Worm (Caenorhabditis elegans) whole organism, young adult: ENCODE results near the gene chil-1.
A peak's percentile ranks its signal among the peaks of the same experiment; 100 is the strongest.

Experiments
- D2030.7 ChIP-seq: fragments of 200-800 bp; sonication (Bioruptor generic); IDR thresholded peaks from 2 replicates; pipeline ENCODE4 v1.3.6; 2022; ENCODE audit warnings: missing genetic modification reagents, missing genetic modification characterization, missing compliant biosample characterization
- F57A8.1 ChIP-seq: fragments of 200-800 bp; sonication (Bioruptor generic); optimal IDR thresholded peaks from 2 replicates; lab custom pipeline; 2018; ENCODE audit warnings: mild to moderate bottlenecking, missing genetic modification characterization, moderate library complexity, missing compliant biosample characterization
- T26A5.8 ChIP-seq: sonication (generic microtip); optimal IDR thresholded peaks from 2 replicates; lab custom pipeline; 2016; ENCODE audit warnings: missing genetic modification characterization, missing compliant biosample characterization
- bed-1 ChIP-seq: fragments of 200-800 bp; sonication (Bioruptor generic); IDR thresholded peaks from 2 replicates; pipeline ENCODE4 v1.3.6; 2022; ENCODE audit warnings: missing genetic modification reagents, missing genetic modification characterization, missing compliant biosample characterization
- ekl-4 ChIP-seq: fragments of 200-800 bp; sonication (Bioruptor generic); IDR thresholded peaks from 2 replicates; pipeline ENCODE4 v1.3.6; 2022; ENCODE audit warnings: missing genetic modification reagents, missing genetic modification characterization, missing compliant biosample characterization
- hsf-1 ChIP-seq: fragments of 200-800 bp; sonication (Bioruptor generic); IDR thresholded peaks from 2 replicates; pipeline ENCODE4 v1.3.6; 2022; ENCODE audit warnings: missing genetic modification reagents, missing genetic modification characterization, missing compliant biosample characterization
- lin-54 ChIP-seq: fragments of 200-800 bp; sonication (Bioruptor generic); optimal IDR thresholded peaks from 2 replicates; lab custom pipeline; 2018; ENCODE audit warnings: mild to moderate bottlenecking, missing genetic modification characterization, missing compliant biosample characterization
- lir-1 ChIP-seq: fragments of 200-800 bp; sonication (Bioruptor generic); conservative IDR thresholded peaks from 2 replicates; pipeline ENCODE4 v1.3.6; 2022; ENCODE audit warnings: missing genetic modification reagents, missing genetic modification characterization, missing compliant biosample characterization
- mxl-1 ChIP-seq: sonication (generic microtip); optimal IDR thresholded peaks from 2 replicates; lab custom pipeline; 2016; ENCODE audit warnings: missing genetic modification characterization, missing compliant biosample characterization
- repo-1 ChIP-seq: sonication (generic microtip); optimal IDR thresholded peaks from 2 replicates; lab custom pipeline; 2017; ENCODE audit warnings: mild to moderate bottlenecking, missing genetic modification characterization, missing compliant biosample characterization
- snpc-1.1 ChIP-seq: sonication (generic microtip); optimal IDR thresholded peaks from 2 replicates; lab custom pipeline; 2017; ENCODE audit warnings: missing genetic modification characterization, mild to moderate bottlenecking, missing compliant biosample characterization, antibody characterized with exemption, moderate library complexity, missing genotype, missing genetic modification reagents; ENCODE audit not compliant: insufficient read depth
- zfh-2 ChIP-seq: fragments of 200-800 bp; sonication (Bioruptor generic); conservative IDR thresholded peaks from 2 replicates; pipeline ENCODE4 v1.3.6; 2022; ENCODE audit warnings: missing genetic modification reagents, missing genetic modification characterization, missing compliant biosample characterization

chil-1 gene

ce11 chrII:9827852-9828251 lies 38.4 kb downstream of the chil-1 start, which contains the start of gene eyg-1:
Gene eyg-1, minus strand, starts transcription at chrII:9827952.
- TF ChIP-seq lin-54 (GFP tag; lab: Kevin White, UChicago) (no peak), ekl-4 (GFP tag; lab: Robert Waterston, UW) (no peak), T26A5.8 (tag; lab: Kevin White, UChicago) (no peak), D2030.7 (GFP tag; lab: Robert Waterston, UW) (no peak), repo-1 (tag; lab: Kevin White, UChicago) (no peak), hsf-1 (no peak), lir-1 (no peak), snpc-1.1 (tag; lab: Kevin White, UChicago) (no peak), mxl-1 (no peak), bed-1 (GFP tag; lab: Robert Waterston, UW) (no peak), F57A8.1 (GFP tag; lab: Kevin White, UChicago) (no peak)

DNA sequence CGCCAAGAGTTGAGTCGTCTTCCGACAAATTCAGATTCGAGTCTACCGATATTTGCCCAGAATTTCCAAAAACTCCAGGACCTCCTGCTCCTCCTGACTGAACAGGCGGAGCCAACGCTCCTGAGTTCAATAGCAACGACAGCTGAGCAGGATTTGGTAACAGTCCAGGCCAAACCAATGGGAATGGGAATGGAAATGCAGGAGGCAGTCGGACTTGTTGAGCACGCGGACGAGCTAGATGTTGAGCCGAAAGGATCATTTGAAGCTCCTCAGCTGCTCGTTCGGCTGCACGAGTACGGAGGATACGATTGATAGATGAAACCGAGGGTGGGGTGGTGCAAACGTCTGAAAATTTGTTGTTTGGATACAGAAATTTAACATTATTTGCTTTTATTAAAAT lies 39.3 kb downstream of the chil-1 start:
- TF ChIP-seq repo-1 (tag; lab: Kevin White, UChicago) (no peak), zfh-2 (GFP tag; lab: Robert Waterston, UW) (0 out of 2 replicates have a peak, but pooled peaks have one; percentile 16)
